Worm (Caenorhabditis elegans) whole organism, young adult: ENCODE data around the gene K10C2.12.

ENCODE experiments used
- chd-7 ChIP-seq: sonication (generic microtip); optimal IDR thresholded peaks from 2 replicates; lab custom pipeline; 2016; ENCODE audit warnings: mild to moderate bottlenecking, missing genetic modification characterization, moderate library complexity, missing compliant biosample characterization
- unc-62 ChIP-seq: fragments of 150-350 bp; optimal IDR thresholded peaks from 2 replicates; lab custom pipeline; 2014; ENCODE audit warnings: missing biosample characterization, missing genetic modification reagents, missing genetic modification characterization
- ztf-6 ChIP-seq: fragments of 200-800 bp; sonication (Bioruptor generic); IDR thresholded peaks from 2 replicates; pipeline ENCODE4 v1.3.6; 2022; ENCODE audit warnings: missing genetic modification reagents, missing genetic modification characterization, missing compliant biosample characterization

DNA sequence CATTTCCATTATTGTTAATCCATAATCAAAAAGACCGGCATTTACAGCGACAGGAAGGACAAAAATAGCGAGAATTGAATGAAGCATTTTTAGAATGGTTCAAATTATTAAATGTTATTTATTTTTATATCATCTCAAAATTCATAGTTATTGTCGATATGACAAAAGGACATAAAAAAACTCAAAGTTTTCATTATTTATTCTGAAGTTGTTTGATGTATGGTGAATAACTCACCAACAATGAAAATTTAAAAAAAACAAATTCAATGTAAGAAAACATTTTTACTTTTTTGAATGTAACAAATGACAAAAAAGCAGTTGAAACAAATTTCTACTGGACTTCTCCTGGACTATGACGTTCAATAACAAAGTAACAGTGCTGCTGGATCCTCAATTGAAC, 19.9 kb upstream of the K10C2.12 start, which contains the start of gene K10C2.14:
- TF ChIP-seq unc-62 (GFP tag; lab: Kevin White, UChicago) (no peak), chd-7 (tag; lab: Kevin White, UChicago) (no peak), ztf-6 (GFP tag; lab: Robert Waterston, UW) (no peak)
